Worm (Caenorhabditis elegans) whole organism, midembryonic: ENCODE data around the gene pqn-96.

Experiments
- T22C8.4 ChIP-seq: fragments of 200-800 bp; sonication (Bioruptor generic); IDR thresholded peaks from 2 replicates; pipeline ENCODE4 v1.3.6; 2022; ENCODE audit warnings: missing genetic modification characterization, missing compliant biosample characterization
- cog-1 ChIP-seq: sonication (generic microtip); optimal IDR thresholded peaks from 2 replicates; lab custom pipeline; 2016; ENCODE audit warnings: missing genetic modification characterization, missing compliant biosample characterization
- flt-1 ChIP-seq: fragments of 200-800 bp; sonication (Bioruptor generic); IDR thresholded peaks from 2 replicates; pipeline ENCODE4 v1.3.6; 2022; ENCODE audit warnings: missing genetic modification characterization, missing compliant biosample characterization
- klf-2 ChIP-seq: fragments of 200-800 bp; sonication (Bioruptor generic); conservative IDR thresholded peaks from 2 replicates; pipeline ENCODE4 v1.3.6; 2022; ENCODE audit warnings: missing genetic modification reagents, missing genetic modification characterization, missing compliant biosample characterization
- med-1 ChIP-seq: sonication (generic microtip); optimal IDR thresholded peaks from 2 replicates; lab custom pipeline; 2017; ENCODE audit warnings: missing genetic modification characterization, mild to moderate bottlenecking, missing compliant biosample characterization, antibody characterized with exemption, missing genetic modification reagents; ENCODE audit not compliant: insufficient read depth
- ref-1 ChIP-seq: fragments of 200-800 bp; sonication (Bioruptor generic); conservative IDR thresholded peaks from 2 replicates; pipeline ENCODE4 v1.3.6; 2022; ENCODE audit warnings: missing genetic modification reagents, missing genetic modification characterization, missing compliant biosample characterization
- tab-1 ChIP-seq: fragments of 200-800 bp; sonication (Bioruptor generic); IDR thresholded peaks from 2 replicates; pipeline ENCODE4 v1.3.6; 2022; ENCODE audit warnings: missing genetic modification characterization, missing compliant biosample characterization
- ztf-23 ChIP-seq: fragments of 200-800 bp; sonication (Bioruptor generic); IDR thresholded peaks from 2 replicates; pipeline ENCODE4 v1.3.6; 2022; ENCODE audit warnings: missing genetic modification reagents, missing genetic modification characterization, missing compliant biosample characterization
- ztf-29 ChIP-seq: fragments of 200-800 bp; sonication (Bioruptor generic); IDR thresholded peaks from 2 replicates; pipeline ENCODE4 v1.3.6; 2022; ENCODE audit warnings: missing genetic modification reagents, missing genetic modification characterization, missing compliant biosample characterization

pqn-96 gene

ce11 chrIII:8435074-8435473 is 4.1 kb downstream of the pqn-96 start, which contains the start of gene ZK1236.9:
TSS of gene ZK1236.9 (minus strand) at chrIII:8435174.
- TF ChIP-seq med-1 (GFP tag; lab: Kevin White, UChicago) (no peak), klf-2 (no peak), cog-1 (tag; lab: Kevin White, UChicago) (no peak), tab-1 (no peak), ref-1 (no peak), ztf-23 (no peak), ztf-29 (GFP tag; lab: Robert Waterston, UW) (no peak), T22C8.4 (GFP tag; lab: Robert Waterston, UW) (no peak), flt-1 (GFP tag; lab: Robert Waterston, UW) (no peak)

ce11 chrIII:8432143-8432542 is 7.1 kb downstream of the pqn-96 start, which contains the start of gene ZK1236.5:
TSS of gene ZK1236.5 (minus strand) at chrIII:8432214.
- TF ChIP-seq med-1 (GFP tag; lab: Kevin White, UChicago), result no peak
- TF ChIP-seq cog-1 (tag; lab: Kevin White, UChicago), result no peak
- TF ChIP-seq tab-1, result no peak
- TF ChIP-seq klf-2, result no peak
- TF ChIP-seq ref-1, result no peak
- TF ChIP-seq flt-1 (GFP tag; lab: Robert Waterston, UW), result no peak
- TF ChIP-seq T22C8.4 (GFP tag; lab: Robert Waterston, UW), result no peak
- no peak for TF ChIP-seq ztf-23
- TF ChIP-seq ztf-29 (GFP tag; lab: Robert Waterston, UW), result no peak

- TF ChIP-seq tab-1 (no peak), ztf-23 (no peak), cog-1 (tag; lab: Kevin White, UChicago) (no peak), ztf-29 (GFP tag; lab: Robert Waterston, UW) (no peak), flt-1 (GFP tag; lab: Robert Waterston, UW) (no peak), med-1 (GFP tag; lab: Kevin White, UChicago) (no peak), T22C8.4 (GFP tag; lab: Robert Waterston, UW) (no peak), klf-2 (no peak), ref-1 (no peak)
Measured at ce11 chrIII:8429497-8429896, 9.7 kb downstream of the pqn-96 start.

ce11 chrIII:8429035-8429434 is 10.2 kb downstream of the pqn-96 start, which contains the start of gene ZK1236.1:
TSS of gene ZK1236.1 (plus strand) at chrIII:8429297.
- TF ChIP-seq ztf-23 (no peak), med-1 (GFP tag; lab: Kevin White, UChicago) (no peak), T22C8.4 (GFP tag; lab: Robert Waterston, UW) (no peak), ztf-29 (GFP tag; lab: Robert Waterston, UW) (no peak), tab-1 (no peak), ref-1 (no peak), cog-1 (tag; lab: Kevin White, UChicago) (no peak), flt-1 (GFP tag; lab: Robert Waterston, UW) (no peak), klf-2 (no peak)

- TF ChIP-seq ztf-23 (no peak), med-1 (GFP tag; lab: Kevin White, UChicago) (no peak), cog-1 (tag; lab: Kevin White, UChicago) (no peak), tab-1 (no peak), ztf-29 (GFP tag; lab: Robert Waterston, UW) (no peak), klf-2 (no peak), T22C8.4 (GFP tag; lab: Robert Waterston, UW) (no peak), flt-1 (GFP tag; lab: Robert Waterston, UW) (no peak)
Measured at ce11 chrIII:8426271-8426670, 12.9 kb downstream of the pqn-96 start, which contains the start of gene cec-1. TSS of gene cec-1 (plus strand) at chrIII:8426333.

- TF ChIP-seq ref-1 (no peak), med-1 (GFP tag; lab: Kevin White, UChicago) (no peak), ztf-23 (peak; percentile 40; the same call in 1 of the 2 replicates), tab-1 (no peak), klf-2 (no peak), cog-1 (tag; lab: Kevin White, UChicago) (peak; percentile 62), T22C8.4 (GFP tag; lab: Robert Waterston, UW) (no peak), ztf-29 (GFP tag; lab: Robert Waterston, UW) (peak; percentile 59; the same call in 1 of the 2 replicates), flt-1 (GFP tag; lab: Robert Waterston, UW) (no peak)
Measured at ce11 chrIII:8425076-8425475, 14.1 kb downstream of the pqn-96 start.

ce11 chrIII:8417968-8418267 is 21.3 kb downstream of the pqn-96 start, which contains the start of gene sor-1:
TSS of gene sor-1 (plus strand) at chrIII:8418168.
- TF ChIP-seq med-1 (GFP tag; lab: Kevin White, UChicago) (no peak), T22C8.4 (GFP tag; lab: Robert Waterston, UW) (peak; percentile 62; the same call in 1 of the 2 replicates), ztf-23 (no peak)

ce11 chrIII:8417192-8417967 is 21.8 kb downstream of the pqn-96 start:
- TF ChIP-seq tab-1 (no peak), flt-1 (GFP tag; lab: Robert Waterston, UW) (0 out of 2 replicates have a peak, but pooled peaks have one; percentile 38), T22C8.4 (GFP tag; lab: Robert Waterston, UW) (peak; percentile 64; the same call in 1 of the 2 replicates), cog-1 (tag; lab: Kevin White, UChicago) (peak; percentile 95), ztf-23 (peak; percentile 43; the same call in 1 of the 2 replicates), med-1 (GFP tag; lab: Kevin White, UChicago) (no peak)

- no peak for TF ChIP-seq med-1 (GFP tag; lab: Kevin White, UChicago)
- TF ChIP-seq T22C8.4 (GFP tag; lab: Robert Waterston, UW), result no peak
- TF ChIP-seq flt-1 (GFP tag; lab: Robert Waterston, UW), result no peak
- TF ChIP-seq ref-1, result no peak
- TF ChIP-seq ztf-23, result no peak
- TF ChIP-seq tab-1, result no peak
- TF ChIP-seq ztf-29 (GFP tag; lab: Robert Waterston, UW), result no peak
- TF ChIP-seq cog-1 (tag; lab: Kevin White, UChicago), result no peak
- no peak for TF ChIP-seq klf-2
Measured at ce11 chrIII:8416871-8417191, 22.4 kb downstream of the pqn-96 start.

ce11 chrIII:8413501-8413900 is 25.7 kb downstream of the pqn-96 start:
- no peak for TF ChIP-seq tab-1
- no peak for TF ChIP-seq med-1 (GFP tag; lab: Kevin White, UChicago)
- TF ChIP-seq T22C8.4 (GFP tag; lab: Robert Waterston, UW), result no peak
- no peak for TF ChIP-seq flt-1 (GFP tag; lab: Robert Waterston, UW)
- TF ChIP-seq cog-1 (tag; lab: Kevin White, UChicago), result no peak
- TF ChIP-seq ztf-29 (GFP tag; lab: Robert Waterston, UW), result no peak
- no peak for TF ChIP-seq klf-2
- TF ChIP-seq ztf-23, result no peak
- no peak for TF ChIP-seq ref-1
